Fruit fly (Drosophila melanogaster): ENCODE results near the gene CG8064.

The CG8064 gene

DNA sequence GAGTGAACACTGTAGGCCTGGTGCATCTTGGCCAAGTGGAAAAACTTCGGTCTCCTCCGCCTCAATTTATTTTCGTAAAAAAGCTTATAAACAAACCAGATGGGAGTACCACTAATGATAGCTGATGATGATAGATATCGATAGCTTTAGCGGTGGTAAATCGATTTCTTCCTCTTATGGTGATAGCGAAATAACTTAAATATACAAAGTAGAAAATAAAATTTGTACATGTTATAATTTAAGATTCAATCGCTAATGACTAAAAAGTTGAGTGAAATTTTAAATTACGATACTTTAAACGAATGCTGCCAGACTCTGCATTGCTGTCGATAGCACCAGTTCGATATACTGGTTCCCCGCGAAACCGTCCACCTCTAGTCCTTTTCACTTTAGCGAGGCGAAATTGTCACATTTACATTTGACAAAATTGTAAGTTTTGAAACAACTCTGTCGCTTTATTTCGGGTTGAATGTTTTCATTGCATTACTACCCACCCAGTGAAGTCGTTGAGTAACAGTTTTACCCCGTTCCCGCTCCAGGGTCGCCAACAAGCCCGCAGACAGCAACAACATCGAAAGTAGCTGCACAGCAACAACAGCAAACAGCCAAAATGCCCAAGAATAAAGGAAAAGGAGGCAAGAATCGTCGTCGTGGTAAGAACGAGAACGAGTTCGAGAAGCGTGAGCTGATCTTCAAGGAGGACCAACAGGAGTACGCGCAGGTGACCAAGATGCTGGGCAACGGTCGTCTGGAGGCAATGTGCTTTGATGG lies 8.9 kb upstream of the CG8064 start, which contains the start of the genes Vps39 and eIF1A (continued):
- TF ChIP-seq Blimp-1 (GFP tag; optimal IDR thresholded peaks at IDR 0.05) (no peak), CG17829 (tag; optimal IDR thresholded peaks at IDR 0.05) (peak; percentile 57), CG18619 (GFP tag; optimal IDR thresholded peaks at IDR 0.05) (no peak), CG16863 (GFP tag; optimal IDR thresholded peaks at IDR 0.05) (no peak), CG3847 (GFP tag; IDR thresholded peaks at IDR 0.05) (peak; percentile 48), CG2875 (GFP tag; optimal IDR thresholded peaks at IDR 0.05) (no peak), Meics (GFP tag; optimal IDR thresholded peaks at IDR 0.05) (peak; percentile 38), CG3838 (GFP tag; optimal IDR thresholded peaks at IDR 0.05) (peak; percentile 2), CG31224 (GFP tag; IDR thresholded peaks at IDR 0.05) (no peak), CG8388 (GFP tag; optimal IDR thresholded peaks at IDR 0.05) (peak; percentile 24), CG10543 (GFP tag; optimal IDR thresholded peaks at IDR 0.05) (peak; percentile 15), crol (GFP tag; IDR thresholded peaks at IDR 0.05) (no peak), chn (GFP tag; optimal IDR thresholded peaks at IDR 0.05) (peak; percentile 14), C15 (GFP tag; IDR thresholded peaks at IDR 0.05) (no peak), Oli (tag; optimal IDR thresholded peaks at IDR 0.05) (no peak), CG30020 (tag; optimal IDR thresholded peaks at IDR 0.05) (peak; percentile 57), CG32767 (GFP tag; IDR thresholded peaks at IDR 0.05) (0 out of 2 replicates have a peak, but pooled peaks have one; percentile 9), CG17802 (tag; optimal IDR thresholded peaks at IDR 0.05) (no peak), CG5245 (GFP tag; optimal IDR thresholded peaks at IDR 0.05) (no peak), zen (tag; optimal IDR thresholded peaks at IDR 0.05) (peak; percentile 42), Deaf1 (tag; optimal IDR thresholded peaks at IDR 0.05) (peak; percentile 1), bab2 (GFP tag; optimal IDR thresholded peaks at IDR 0.05) (peak; percentile 7), CG4707 (GFP tag; optimal IDR thresholded peaks at IDR 0.05) (no peak), Dll (GFP tag; IDR thresholded peaks at IDR 0.05; ENCODE audit: partially characterized antibody) (peak; percentile 94), Lhr (GFP tag; optimal IDR thresholded peaks at IDR 0.05) (peak; percentile 67), Sox102F (GFP tag; optimal IDR thresholded peaks at IDR 0.05) (no peak), Mad (GFP tag; optimal IDR thresholded peaks at IDR 0.05) (peak; percentile 42), knrl (GFP tag; IDR thresholded peaks at IDR 0.05; ENCODE audit: partially characterized antibody) (peak; percentile 92), Dek (tag; optimal IDR thresholded peaks at IDR 0.05) (peak; percentile 4), p53 (GFP tag; optimal IDR thresholded peaks at IDR 0.05) (peak; percentile 28), B-H1 (GFP tag; IDR thresholded peaks at IDR 0.05) (no peak), CG34224 (GFP tag; IDR thresholded peaks at IDR 0.05; ENCODE audit: partially characterized antibody) (peak; percentile 93), hkb (optimal IDR thresholded peaks at IDR 0.05) (no peak), hkb (GFP tag; IDR thresholded peaks at IDR 0.05) (no peak), Neu2 (GFP tag; optimal IDR thresholded peaks at IDR 0.05; ENCODE audit: borderline replicate concordance) (no peak), dm (GFP tag; optimal IDR thresholded peaks at IDR 0.05) (peak; percentile 76), Chrac-16 (GFP tag; optimal IDR thresholded peaks at IDR 0.05) (peak; percentile 44), CG3407 (GFP tag; optimal IDR thresholded peaks at IDR 0.05) (no peak), CG14441 (GFP tag; IDR thresholded peaks at IDR 0.05) (no peak), Gsc (GFP tag; IDR thresholded peaks at IDR 0.05) (no peak), Asciz (GFP tag; optimal IDR thresholded peaks at IDR 0.05) (no peak), bowl (GFP tag; IDR thresholded peaks at IDR 0.05) (no peak), salm (tag; optimal IDR thresholded peaks at IDR 0.05) (no peak), pzg (GFP tag; optimal IDR thresholded peaks at IDR 0.05) (peak; percentile 82), HLH4C (GFP tag; IDR thresholded peaks at IDR 0.05; ENCODE audit: partially characterized antibody) (peak; percentile 93), Hr39 (optimal IDR thresholded peaks at IDR 0.05) (no peak), CrebB (tag; optimal IDR thresholded peaks at IDR 0.05) (no peak), CG8924 (tag; optimal IDR thresholded peaks at IDR 0.05) (peak; percentile 43), ro (GFP tag; IDR thresholded peaks at IDR 0.05) (no peak), CG4617 (GFP tag; optimal IDR thresholded peaks at IDR 0.05; ENCODE audit: borderline replicate concordance) (peak; percentile 65)

Measured in whole organism, embryonic.